Fruit fly (Drosophila melanogaster): Measurements from ENCODE around the gene Cp19.
A peak's percentile ranks its signal among the peaks of the same experiment; 100 is the strongest.

Gene Cp19

DNA sequence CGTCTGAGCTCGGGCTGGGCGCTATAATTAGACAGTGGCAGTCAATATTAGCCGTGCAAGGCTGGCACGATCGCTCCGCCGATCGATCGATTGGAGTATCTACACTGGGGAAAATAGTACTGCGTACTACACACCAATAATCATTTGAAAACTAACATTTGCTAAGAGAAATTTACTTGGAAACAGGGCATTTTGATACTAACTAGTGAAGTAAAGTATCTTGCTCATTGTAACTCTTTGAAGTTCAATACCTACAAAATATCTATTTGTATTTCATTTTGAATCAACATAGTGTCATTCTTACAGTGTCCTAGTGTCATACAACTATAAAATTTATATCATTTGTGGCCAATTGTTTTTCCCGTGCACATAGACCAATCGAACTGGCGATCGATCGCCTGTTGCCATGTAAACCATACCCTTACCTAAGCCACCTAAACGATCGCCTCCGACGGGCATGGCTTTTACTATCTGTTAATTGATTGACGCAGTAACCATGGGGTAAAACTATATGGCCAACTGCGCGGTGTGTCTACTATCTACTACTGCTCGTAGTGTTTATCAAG lies 28.9 kb upstream of the Cp19 start (continued):
- TF ChIP-seq CG31224 (GFP tag; IDR thresholded peaks at IDR 0.05) (peak; percentile 67), CG3281 (GFP tag; optimal IDR thresholded peaks at IDR 0.05) (peak; percentile 82), crc (GFP tag; optimal IDR thresholded peaks at IDR 0.05) (peak; percentile 73), chif (GFP tag; optimal IDR thresholded peaks at IDR 0.05) (peak; percentile 70 to 71), cad (GFP tag; optimal IDR thresholded peaks at IDR 0.05) (no peak), CG8478 (optimal IDR thresholded peaks at IDR 0.05) (no peak), CG8765 (GFP tag; IDR thresholded peaks at IDR 0.05) (no peak), Ada2b (GFP tag; IDR thresholded peaks at IDR 0.05) (peak; percentile 77), CoRest (tag; optimal IDR thresholded peaks at IDR 0.05) (peak; percentile 90), NfI (GFP tag; optimal IDR thresholded peaks at IDR 0.05) (peak; percentile 64), bsh (GFP tag; optimal IDR thresholded peaks at IDR 0.05) (peak; percentile 32 to 82), CG15696 (tag; optimal IDR thresholded peaks at IDR 0.05) (no peak), CG1603 (tag; optimal IDR thresholded peaks at IDR 0.05) (peak; percentile 83), pnt (GFP tag; optimal IDR thresholded peaks at IDR 0.05) (peak; percentile 50), CG6272 (GFP tag; IDR thresholded peaks at IDR 0.05) (0 out of 2 replicates have a peak, but pooled peaks have one; percentile 43), crp (GFP tag; optimal IDR thresholded peaks at IDR 0.05) (peak in 1 of 2 experiments; percentile 3), Dll (GFP tag; IDR thresholded peaks at IDR 0.05; ENCODE audit: partially characterized antibody) (no peak), Dad (GFP tag; optimal IDR thresholded peaks at IDR 0.05) (peak; percentile 30), Dref (GFP tag; IDR thresholded peaks at IDR 0.05) (no peak), CG6654 (GFP tag; optimal IDR thresholded peaks at IDR 0.05) (peak; percentile 43), peb (GFP tag; IDR thresholded peaks at IDR 0.05) (peak; percentile 34; the same call in 1 of the 2 replicates), ATbp (GFP tag; optimal IDR thresholded peaks at IDR 0.05) (peak; percentile 53), CG1832 (GFP tag; optimal IDR thresholded peaks at IDR 0.05) (no peak), hkb (optimal IDR thresholded peaks at IDR 0.05) (no peak), hkb (GFP tag; IDR thresholded peaks at IDR 0.05) (peak; percentile 82), repo (GFP tag; optimal IDR thresholded peaks at IDR 0.05) (peak; percentile 16), CG11247 (GFP tag; IDR thresholded peaks at IDR 0.05) (peak; percentile 62; the same call in 1 of the 2 replicates), mld (GFP tag; IDR thresholded peaks at IDR 0.05; ENCODE audit: partially characterized antibody) (no peak), CG17186 (GFP tag; optimal IDR thresholded peaks at IDR 0.05) (peak; percentile 6), Poxn (GFP tag; IDR thresholded peaks at IDR 0.05) (0 out of 2 replicates have a peak, but pooled peaks have one; percentile 39), CG14965 (GFP tag; optimal IDR thresholded peaks at IDR 0.05; ENCODE audit: borderline replicate concordance) (peak; percentile 34), run (tag; optimal IDR thresholded peaks at IDR 0.05) (peak; percentile 71), ranshi (GFP tag; IDR thresholded peaks at IDR 0.05) (peak; percentile 64; the same call in 1 of the 2 replicates), tx (GFP tag; optimal IDR thresholded peaks at IDR 0.05) (peak; percentile 76), Mrtf (GFP tag; IDR thresholded peaks at IDR 0.05) (peak; percentile 60; the same call in 1 of the 3 replicates), BtbVII (GFP tag; optimal IDR thresholded peaks at IDR 0.05) (peak; percentile 86), sisA (GFP tag; IDR thresholded peaks at IDR 0.05) (peak; percentile 74), sqz (GFP tag; optimal IDR thresholded peaks at IDR 0.05) (peak; percentile 1), CG11696 (GFP tag; IDR thresholded peaks at IDR 0.05) (0 out of 2 replicates have a peak, but pooled peaks have one; percentile 13), ash1 (GFP tag; optimal IDR thresholded peaks at IDR 0.05) (no peak), ssp (GFP tag; IDR thresholded peaks at IDR 0.05) (peak; percentile 61), Hey (tag; optimal IDR thresholded peaks at IDR 0.05) (peak; percentile 82), CG17568 (GFP tag; optimal IDR thresholded peaks at IDR 0.05) (peak; percentile 52), Blimp-1 (GFP tag; optimal IDR thresholded peaks at IDR 0.05) (peak; percentile 67), cato (GFP tag; optimal IDR thresholded peaks at IDR 0.05; ENCODE audit: borderline replicate concordance) (peak; percentile 61), PHDP (tag; optimal IDR thresholded peaks at IDR 0.05) (peak; percentile 82), vfl (GFP tag; optimal IDR thresholded peaks at IDR 0.05) (peak; percentile 60), Adf1 (GFP tag; IDR thresholded peaks at IDR 0.05) (peak; percentile 56; the same call in 1 of the 2 replicates), CG15514 (GFP tag; optimal IDR thresholded peaks at IDR 0.05) (peak; percentile 64), Bdp1 (GFP tag; optimal IDR thresholded peaks at IDR 0.05) (peak; percentile 65)
